Worm (Caenorhabditis elegans) whole organism, late embryonic: ENCODE results near the gene clec-121.

Experiments
- C08G9.2 ChIP-seq: sonication (generic microtip); optimal IDR thresholded peaks from 2 replicates; lab custom pipeline; 2016; ENCODE audit warnings: mild to moderate bottlenecking, missing genetic modification characterization, moderate library complexity, missing compliant biosample characterization
- C38D4.7 ChIP-seq: fragments of 200-800 bp; sonication (Bioruptor generic); optimal IDR thresholded peaks from 2 replicates; lab custom pipeline; 2018; ENCODE audit warnings: mild to moderate bottlenecking, missing genetic modification characterization, moderate library complexity, missing compliant biosample characterization
- K02D7.2 ChIP-seq: sonication (generic microtip); optimal IDR thresholded peaks from 2 replicates; lab custom pipeline; 2017; ENCODE audit warnings: mild to moderate bottlenecking, missing genetic modification characterization, missing compliant biosample characterization
- K09A11.1 ChIP-seq: sonication (generic microtip); optimal IDR thresholded peaks from 2 replicates; lab custom pipeline; 2017; ENCODE audit warnings: antibody characterized with exemption, mild to moderate bottlenecking, missing genetic modification characterization, missing compliant biosample characterization; ENCODE audit not compliant: insufficient read depth
- ceh-2 ChIP-seq: sonication (generic microtip); optimal IDR thresholded peaks from 2 replicates; lab custom pipeline; 2016; ENCODE audit warnings: missing genotype, missing genetic modification characterization, missing compliant biosample characterization
- ceh-24 ChIP-seq: sonication (generic microtip); optimal IDR thresholded peaks from 2 replicates; lab custom pipeline; 2016; ENCODE audit warnings: mild to moderate bottlenecking, missing genetic modification characterization, missing compliant biosample characterization
- ceh-30 ChIP-seq: fragments of 150-350 bp; optimal IDR thresholded peaks from 2 replicates; lab custom pipeline; 2014; ENCODE audit warnings: missing biosample characterization, missing genetic modification characterization
- ceh-31 ChIP-seq: sonication (generic microtip); optimal IDR thresholded peaks from 2 replicates; lab custom pipeline; 2016; ENCODE audit warnings: missing genetic modification characterization, missing compliant biosample characterization
- ceh-34 ChIP-seq: sonication (generic microtip); optimal IDR thresholded peaks from 2 replicates; lab custom pipeline; 2016; ENCODE audit warnings: mild to moderate bottlenecking, missing genetic modification characterization, missing compliant biosample characterization
- ceh-48 ChIP-seq: sonication (generic microtip); optimal IDR thresholded peaks from 2 replicates; lab custom pipeline; 2016; ENCODE audit warnings: missing genetic modification characterization, inconsistent platforms, missing compliant biosample characterization
- ceh-6 ChIP-seq: fragments of 200-800 bp; sonication (Bioruptor generic); optimal IDR thresholded peaks from 2 replicates; lab custom pipeline; 2018; ENCODE audit warnings: mild to moderate bottlenecking, missing genetic modification characterization, missing compliant biosample characterization
- ceh-9 ChIP-seq: sonication (generic microtip); optimal IDR thresholded peaks from 2 replicates; lab custom pipeline; 2016; ENCODE audit warnings: mild to moderate bottlenecking, missing genetic modification characterization, inconsistent platforms, missing compliant biosample characterization
- che-1 ChIP-seq: sonication (generic microtip); optimal IDR thresholded peaks from 2 replicates; lab custom pipeline; 2016; ENCODE audit warnings: mild to moderate bottlenecking, missing genetic modification characterization, missing compliant biosample characterization
- dmd-4 ChIP-seq: sonication (generic microtip); optimal IDR thresholded peaks from 2 replicates; lab custom pipeline; 2016; ENCODE audit warnings: borderline replicate concordance, missing genetic modification characterization, missing compliant biosample characterization
- ets-4 ChIP-seq: sonication (generic microtip); optimal IDR thresholded peaks from 2 replicates; lab custom pipeline; 2016; ENCODE audit warnings: missing genetic modification characterization, missing compliant biosample characterization
- eyg-1 ChIP-seq: sonication (generic microtip); optimal IDR thresholded peaks from 2 replicates; lab custom pipeline; 2016; ENCODE audit warnings: missing genotype, missing genetic modification characterization, missing compliant biosample characterization
- fax-1 ChIP-seq: sonication (generic microtip); optimal IDR thresholded peaks from 2 replicates; lab custom pipeline; 2016; ENCODE audit warnings: missing genotype, missing genetic modification characterization, missing compliant biosample characterization
- hlh-15 ChIP-seq: sonication (generic microtip); optimal IDR thresholded peaks from 2 replicates; lab custom pipeline; 2016; ENCODE audit warnings: missing genetic modification characterization, missing compliant biosample characterization
- hlh-30 ChIP-seq: sonication (generic microtip); optimal IDR thresholded peaks from 2 replicates; lab custom pipeline; 2017; ENCODE audit warnings: antibody characterized with exemption, missing genetic modification characterization, missing compliant biosample characterization; ENCODE audit not compliant: insufficient read depth
- hlh-6 ChIP-seq: sonication (generic microtip); optimal IDR thresholded peaks from 2 replicates; lab custom pipeline; 2016; ENCODE audit warnings: missing genotype, missing genetic modification characterization, missing compliant biosample characterization
- lim-6 ChIP-seq: sonication (generic microtip); optimal IDR thresholded peaks from 2 replicates; lab custom pipeline; 2016; ENCODE audit warnings: missing genetic modification characterization, missing compliant biosample characterization
- mec-3 ChIP-seq: sonication (generic microtip); optimal IDR thresholded peaks from 2 replicates; lab custom pipeline; 2016; ENCODE audit warnings: borderline replicate concordance, missing genetic modification characterization, missing compliant biosample characterization
- nfya-1 ChIP-seq: sonication (generic microtip); optimal IDR thresholded peaks from 2 replicates; lab custom pipeline; 2017; ENCODE audit warnings: missing genetic modification characterization, mild to moderate bottlenecking, missing compliant biosample characterization, antibody characterized with exemption, moderate library complexity
- nhr-11 ChIP-seq: fragments of 150-350 bp; optimal IDR thresholded peaks from 2 replicates; lab custom pipeline; 2014; ENCODE audit warnings: missing biosample characterization, missing genetic modification characterization
- nhr-232 ChIP-seq: sonication (generic microtip); optimal IDR thresholded peaks from 2 replicates; lab custom pipeline; 2016; ENCODE audit warnings: missing genetic modification characterization, missing compliant biosample characterization
- npax-4 ChIP-seq: sonication (generic microtip); optimal IDR thresholded peaks from 2 replicates; lab custom pipeline; 2016; ENCODE audit warnings: missing genetic modification characterization, missing compliant biosample characterization
- pqm-1 ChIP-seq: sonication (generic microtip); optimal IDR thresholded peaks from 2 replicates; lab custom pipeline; 2016; ENCODE audit warnings: missing genetic modification characterization, missing compliant biosample characterization
- pros-1 ChIP-seq: fragments of 150-350 bp; optimal IDR thresholded peaks from 2 replicates; lab custom pipeline; 2014; ENCODE audit warnings: missing biosample characterization, missing genetic modification reagents, missing genetic modification characterization
- rnt-1 ChIP-seq: sonication (generic microtip); optimal IDR thresholded peaks from 2 replicates; lab custom pipeline; 2016; ENCODE audit warnings: missing genetic modification characterization, missing compliant biosample characterization
- sox-2 ChIP-seq: fragments of 200-800 bp; sonication (Bioruptor generic); IDR thresholded peaks from 2 replicates; pipeline ENCODE4 v1.3.6; 2022; ENCODE audit warnings: missing genetic modification reagents, missing genetic modification characterization, missing compliant biosample characterization
- sox-4 ChIP-seq: sonication (generic microtip); optimal IDR thresholded peaks from 2 replicates; lab custom pipeline; 2017; ENCODE audit warnings: mild to moderate bottlenecking, missing genetic modification characterization, inconsistent platforms, missing compliant biosample characterization
- tbx-2 ChIP-seq: sonication (generic microtip); optimal IDR thresholded peaks from 2 replicates; lab custom pipeline; 2016; ENCODE audit warnings: missing genetic modification characterization, missing compliant biosample characterization
- unc-42 ChIP-seq: sonication (generic microtip); optimal IDR thresholded peaks from 2 replicates; lab custom pipeline; 2016; ENCODE audit warnings: missing genotype, missing genetic modification characterization, missing compliant biosample characterization
- unc-55 ChIP-seq: sonication (generic microtip); optimal IDR thresholded peaks from 2 replicates; lab custom pipeline; 2017; ENCODE audit warnings: missing biosample characterization, missing genetic modification reagents, missing genetic modification characterization

Gene clec-121

ce11 chrII:3112313-3112712 lies 10.2 kb downstream of the clec-121 start, which contains the start of gene Y25C1A.2:
Gene Y25C1A.2, plus strand, starts transcription at chrII:3112613.
- TF ChIP-seq lim-6 (tag; lab: Kevin White, UChicago), result no peak

- TF ChIP-seq K02D7.2 (tag; lab: Kevin White, UChicago) (no peak), hlh-30 (tag; lab: Kevin White, UChicago) (no peak), che-1 (tag; lab: Kevin White, UChicago) (no peak), ceh-31 (tag; lab: Kevin White, UChicago) (no peak), eyg-1 (tag; lab: Kevin White, UChicago) (no peak), nhr-11 (tag; lab: Kevin White, UChicago) (no peak), ceh-30 (tag; lab: Kevin White, UChicago) (no peak), K09A11.1 (tag; lab: Kevin White, UChicago) (no peak), ceh-6 (GFP tag; lab: Kevin White, UChicago) (no peak), pros-1 (no peak), rnt-1 (no peak), hlh-6 (tag; lab: Kevin White, UChicago) (no peak)
- TF ChIP-seq, all 69 proteins: peak for 0
Measured at ce11 chrII:3113289-3113688, 11.2 kb downstream of the clec-121 start.

ce11 chrII:3113934-3114333 lies 11.8 kb downstream of the clec-121 start, which contains the start of gene clec-123:
Gene clec-123, plus strand, starts transcription at chrII:3114234.
- TF ChIP-seq dmd-4 (no peak), sox-2 (GFP tag; lab: Robert Waterston, UW) (no peak)

ce11 chrII:3117471-3117870 lies 15.4 kb downstream of the clec-121 start, which contains the start of gene T10D4.7:
Gene T10D4.7, plus strand, starts transcription at chrII:3117771.
- no peak for TF ChIP-seq tbx-2 (tag; lab: Kevin White, UChicago)
- TF ChIP-seq ceh-2, result no peak
- TF ChIP-seq C38D4.7, result no peak
- no peak for TF ChIP-seq pqm-1
- no peak for TF ChIP-seq lim-6 (tag; lab: Kevin White, UChicago)
- no peak for TF ChIP-seq mec-3 (tag; lab: Kevin White, UChicago)
- TF ChIP-seq nhr-11 (tag; lab: Kevin White, UChicago), result no peak
- TF ChIP-seq pros-1, result no peak
- TF ChIP-seq ets-4 (tag; lab: Kevin White, UChicago), result no peak
- no peak for TF ChIP-seq fax-1
- no peak for TF ChIP-seq ceh-30 (tag; lab: Kevin White, UChicago)
- no peak for TF ChIP-seq C08G9.2 (tag; lab: Kevin White, UChicago)

ce11 chrII:3118907-3119382 lies 16.8 kb downstream of the clec-121 start, which contains the start of gene T10D4.6:
Gene T10D4.6, plus strand, starts transcription at chrII:3119332.
- TF ChIP-seq ceh-48 (tag; lab: Kevin White, UChicago) (peak; percentile 71), tbx-2 (tag; lab: Kevin White, UChicago) (peak; percentile 70), unc-42 (tag; lab: Kevin White, UChicago) (peak; percentile 34), nhr-232 (tag; lab: Kevin White, UChicago) (no peak), ceh-34 (tag; lab: Kevin White, UChicago) (peak; percentile 40), nfya-1 (peak; percentile 42), ceh-31 (tag; lab: Kevin White, UChicago) (peak; percentile 27), hlh-15 (tag; lab: Kevin White, UChicago) (no peak), ceh-2 (peak; percentile 0), nhr-11 (tag; lab: Kevin White, UChicago) (no peak)
- TF ChIP-seq, all 69 proteins: peak for 7

ce11 chrII:3123206-3123605 lies 21.1 kb downstream of the clec-121 start, which contains the start of gene srh-71:
Gene srh-71, plus strand, starts transcription at chrII:3123506.
- TF ChIP-seq ceh-9 (tag; lab: Kevin White, UChicago) (no peak), fax-1 (no peak), npax-4 (tag; lab: Kevin White, UChicago) (no peak), ceh-30 (tag; lab: Kevin White, UChicago) (no peak), unc-55 (GFP tag; lab: Kevin White, UChicago) (no peak), sox-4 (tag; lab: Kevin White, UChicago) (no peak), rnt-1 (no peak), ceh-24 (tag; lab: Kevin White, UChicago) (no peak)
- TF ChIP-seq, all 69 proteins: peak for 0
